Worm (Caenorhabditis elegans): ENCODE data around the gene srh-33.

DNA sequence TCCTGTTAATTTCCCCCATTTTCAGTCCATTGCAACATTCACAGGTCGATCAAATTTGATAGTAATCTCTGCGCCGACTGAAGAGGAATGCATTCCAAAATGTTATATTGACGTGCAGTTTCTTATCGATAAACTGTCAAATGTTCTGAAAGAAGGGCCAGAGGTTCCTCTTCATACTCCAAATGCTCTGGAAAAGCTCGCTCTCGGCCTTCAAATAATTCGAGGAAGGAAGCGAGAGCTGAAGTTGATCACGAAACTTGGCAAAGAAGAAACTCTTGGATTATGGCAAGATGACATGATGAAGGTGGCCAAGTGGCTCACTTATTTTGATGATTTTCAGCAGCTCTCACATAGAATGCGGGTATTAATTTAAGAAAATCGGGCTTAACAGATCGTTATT lies 36.0 kb upstream of the srh-33 start:
- TF ChIP-seq him-1 (tag; optimal IDR thresholded peaks at IDR 0.05) = no peak
- no peak for TF ChIP-seq dao-5 (tag; optimal IDR thresholded peaks at IDR 0.05)
- TF ChIP-seq W03F9.2 (tag; optimal IDR thresholded peaks at IDR 0.05) = no peak

All from whole organism, L4/young adult.